Fruit fly (Drosophila melanogaster) whole organism, embryonic: Measurements from ENCODE around the gene CG13843.

ENCODE experiments used
- Aef1 ChIP-seq: fragments of 200-800 bp; sonication (Bioruptor generic); IDR thresholded peaks from 3 replicates; pipeline ENCODE4 v1.3.6; 2022; ENCODE audit warnings: missing biosample characterization, missing genetic modification characterization
- CG10267 ChIP-seq: fragments of 200-800 bp; sonication (Bioruptor generic); optimal IDR thresholded peaks from 2 replicates; lab custom pipeline; 2018; ENCODE audit warnings: missing biosample characterization, mild to moderate bottlenecking, missing genetic modification characterization, moderate library complexity
- CG10543 ChIP-seq: fragments of 200-800 bp; sonication (Bioruptor generic); optimal IDR thresholded peaks from 3 replicates; lab custom pipeline; 2017; ENCODE audit warnings: missing biosample characterization, mild to moderate bottlenecking, missing genetic modification characterization, moderate library complexity
- CG11093 ChIP-seq: fragments of 200-800 bp; sonication (Bioruptor generic); IDR thresholded peaks from 3 replicates; pipeline ENCODE4 v1.3.6; 2022; ENCODE audit warnings: missing biosample characterization, missing genetic modification characterization
- CG12942 ChIP-seq: fragments of 200-800 bp; sonication (Bioruptor generic); optimal IDR thresholded peaks from 3 replicates; lab custom pipeline; 2016; ENCODE audit warnings: missing biosample characterization, missing genetic modification characterization
- CG17385 ChIP-seq: fragments of 200-800 bp; sonication (Bioruptor generic); optimal IDR thresholded peaks from 3 replicates; lab custom pipeline; 2018; ENCODE audit warnings: missing biosample characterization, mild to moderate bottlenecking, missing genetic modification characterization
- CG17802 ChIP-seq: fragments of 200-800 bp; sonication (Bioruptor generic); optimal IDR thresholded peaks from 2 replicates; lab custom pipeline; 2018; ENCODE audit warnings: missing biosample characterization, mild to moderate bottlenecking, missing genetic modification characterization, moderate library complexity
- CG18262 ChIP-seq: fragments of 200-800 bp; optimal IDR thresholded peaks from 3 replicates; lab custom pipeline; 2019; ENCODE audit warnings: missing biosample characterization, mild to moderate bottlenecking, missing genetic modification characterization, moderate library complexity
- CG2875 ChIP-seq: fragments of 200-800 bp; sonication (Bioruptor generic); optimal IDR thresholded peaks from 2 replicates; lab custom pipeline; 2017; ENCODE audit warnings: missing biosample characterization, mild to moderate bottlenecking, missing genetic modification characterization, missing genetic modification reagents
- CG33213 ChIP-seq: fragments of 200-800 bp; sonication (Bioruptor generic); optimal IDR thresholded peaks from 3 replicates; lab custom pipeline; 2016; ENCODE audit warnings: missing biosample characterization, missing genetic modification characterization
- CG3838 ChIP-seq: fragments of 200-800 bp; sonication (Bioruptor generic); optimal IDR thresholded peaks from 3 replicates; lab custom pipeline; 2016; ENCODE audit warnings: missing biosample characterization, missing genetic modification characterization
- CG43689 ChIP-seq: fragments of 200-800 bp; sonication (Bioruptor generic); IDR thresholded peaks from 2 replicates; pipeline ENCODE4 v1.3.6; 2022; ENCODE audit warnings: missing biosample characterization, missing genetic modification characterization
- CG4404 ChIP-seq: fragments of 200-800 bp; sonication (Bioruptor generic); IDR thresholded peaks from 2 replicates; pipeline ENCODE4 v1.3.6; 2022; ENCODE audit warnings: missing biosample characterization, missing genetic modification characterization
- CG4424 ChIP-seq: fragments of 200-800 bp; sonication (Bioruptor generic); optimal IDR thresholded peaks from 3 replicates; lab custom pipeline; 2016; ENCODE audit warnings: missing biosample characterization, missing genetic modification characterization
- CG4707 ChIP-seq: fragments of 200-800 bp; sonication (Bioruptor generic); optimal IDR thresholded peaks from 2 replicates; lab custom pipeline; 2018; ENCODE audit warnings: missing biosample characterization, mild to moderate bottlenecking, missing genetic modification characterization, moderate library complexity
- CG6683 ChIP-seq: fragments of 200-800 bp; sonication (Bioruptor generic); optimal IDR thresholded peaks from 2 replicates; lab custom pipeline; 2017; ENCODE audit warnings: missing biosample characterization, mild to moderate bottlenecking, missing genetic modification characterization, missing genetic modification reagents
- CG6854 ChIP-seq: fragments of 200-800 bp; sonication (Bioruptor generic); optimal IDR thresholded peaks from 3 replicates; lab custom pipeline; 2017; ENCODE audit warnings: missing biosample characterization, mild to moderate bottlenecking, missing genetic modification characterization
- CG7963 ChIP-seq: fragments of 200-800 bp; sonication (Bioruptor generic); IDR thresholded peaks from 3 replicates; pipeline ENCODE4 v1.3.6; 2022; ENCODE audit warnings: missing biosample characterization, missing genetic modification characterization; ENCODE audit not compliant: partially characterized antibody
- CkIIα-i1 ChIP-seq: fragments of 200-800 bp; sonication (Bioruptor generic); IDR thresholded peaks from 2 replicates; pipeline ENCODE4 v1.3.6; 2022; ENCODE audit warnings: missing biosample characterization, missing genetic modification characterization
- D ChIP-seq, 2 experiments: fragments of 200-800 bp in 1 of 2; fragments of >200 bp in 1 of 2; sonication (Bioruptor generic) in 1 of 2; optimal IDR thresholded peaks; 2 replicates in 1 of 2; 3 replicates in 1 of 2; lab custom pipeline; 2017; ENCODE audit warnings: mild to moderate bottlenecking in 1 of 2, missing biosample characterization in 1 of 2, missing genetic modification characterization in 1 of 2, missing genetic modification reagents in 1 of 2
- Dbx ChIP-seq: fragments of 200-800 bp; sonication (Bioruptor generic); IDR thresholded peaks from 3 replicates; pipeline ENCODE4 v1.3.6; 2022; ENCODE audit warnings: missing biosample characterization, missing genetic modification characterization
- E2f1 ChIP-seq: fragments of 200-800 bp; sonication (Bioruptor generic); IDR thresholded peaks from 2 replicates; pipeline ENCODE4 v1.3.6; 2022; ENCODE audit warnings: missing biosample characterization, missing genetic modification characterization
- Ets97D ChIP-seq: fragments of 200-800 bp; sonication (Bioruptor generic); optimal IDR thresholded peaks from 3 replicates; lab custom pipeline; 2016; ENCODE audit warnings: missing biosample characterization, missing genetic modification characterization
- H2.0 ChIP-seq: fragments of 200-800 bp; sonication (Bioruptor generic); IDR thresholded peaks from 2 replicates; pipeline ENCODE4 v1.3.6; 2022; ENCODE audit warnings: missing biosample characterization, missing genetic modification characterization
- HLH3B ChIP-seq: fragments of 200-800 bp; sonication (Bioruptor generic); IDR thresholded peaks from 2 replicates; pipeline ENCODE4 v1.3.6; 2022; ENCODE audit warnings: missing biosample characterization, missing genetic modification characterization
- NfI ChIP-seq: fragments of 200-800 bp; sonication (Bioruptor generic); optimal IDR thresholded peaks from 3 replicates; lab custom pipeline; 2018; ENCODE audit warnings: missing biosample characterization, mild to moderate bottlenecking, missing genetic modification characterization, moderate library complexity
- Sry-δ ChIP-seq: fragments of 200-800 bp; sonication (Bioruptor generic); optimal IDR thresholded peaks from 2 replicates; lab custom pipeline; 2016; ENCODE audit warnings: missing biosample characterization, missing genetic modification characterization
- Ssrp ChIP-seq: fragments of 200-800 bp; sonication (Bioruptor generic); optimal IDR thresholded peaks from 2 replicates; lab custom pipeline; 2018; ENCODE audit warnings: missing biosample characterization, mild to moderate bottlenecking, missing genetic modification characterization, moderate library complexity
- Usf ChIP-seq: fragments of 200-800 bp; sonication (Bioruptor generic); optimal IDR thresholded peaks from 2 replicates; lab custom pipeline; 2017; ENCODE audit warnings: missing genotype, missing biosample characterization, missing genetic modification characterization
- ab ChIP-seq: fragments of 200-800 bp; sonication (Bioruptor generic); optimal IDR thresholded peaks from 2 replicates; lab custom pipeline; 2016; ENCODE audit warnings: missing biosample characterization, missing genetic modification characterization
- al ChIP-seq: fragments of 200-800 bp; sonication (Bioruptor generic); IDR thresholded peaks from 2 replicates; pipeline ENCODE4 v1.3.6; 2022; ENCODE audit warnings: missing biosample characterization, missing genetic modification characterization
- bowl ChIP-seq: fragments of 200-800 bp; sonication (Bioruptor generic); IDR thresholded peaks from 2 replicates; pipeline ENCODE4 v1.3.6; 2022; ENCODE audit warnings: missing biosample characterization, missing genetic modification characterization
- br ChIP-seq: fragments of >200 bp; optimal IDR thresholded peaks from 2 replicates; lab custom pipeline; 2017
- bsh ChIP-seq, 2 experiments: fragments of 200-800 bp; sonication (Bioruptor generic); optimal IDR thresholded peaks; 2 replicates each; lab custom pipeline; 2017 to 2018; ENCODE audit warnings: mild to moderate bottlenecking in 2 of 2, missing biosample characterization in 2 of 2, missing genetic modification characterization in 2 of 2, moderate library complexity in 1 of 2
- btn ChIP-seq: fragments of 200-800 bp; sonication (Bioruptor generic); optimal IDR thresholded peaks from 2 replicates; lab custom pipeline; 2016; ENCODE audit warnings: missing biosample characterization, missing genetic modification characterization
- chn ChIP-seq: fragments of 200-800 bp; sonication (Bioruptor generic); optimal IDR thresholded peaks from 2 replicates; lab custom pipeline; 2016; ENCODE audit warnings: missing biosample characterization, missing genetic modification characterization
- dmrt11E ChIP-seq: fragments of 200-800 bp; sonication (Bioruptor generic); optimal IDR thresholded peaks from 3 replicates; lab custom pipeline; 2018; ENCODE audit warnings: missing biosample characterization, mild to moderate bottlenecking, missing genetic modification characterization, moderate library complexity
- fd96Cb ChIP-seq: fragments of 200-800 bp; sonication (Bioruptor generic); optimal IDR thresholded peaks from 2 replicates; lab custom pipeline; 2018; ENCODE audit warnings: missing biosample characterization, mild to moderate bottlenecking, missing genetic modification characterization, moderate library complexity
- gem ChIP-seq: fragments of 200-800 bp; sonication (Bioruptor generic); optimal IDR thresholded peaks from 2 replicates; lab custom pipeline; 2019; ENCODE audit warnings: missing biosample characterization, mild to moderate bottlenecking, missing genetic modification characterization, moderate library complexity
- gsb ChIP-seq: fragments of 200-800 bp; sonication (Bioruptor generic); IDR thresholded peaks from 2 replicates; pipeline ENCODE4 v1.3.6; 2022; ENCODE audit warnings: missing biosample characterization, missing genetic modification characterization
- jing ChIP-seq: fragments of 200-800 bp; sonication (Bioruptor generic); optimal IDR thresholded peaks from 2 replicates; lab custom pipeline; 2018; ENCODE audit warnings: missing biosample characterization, mild to moderate bottlenecking, missing genetic modification characterization
- luna ChIP-seq: fragments of 200-800 bp; sonication (Bioruptor generic); optimal IDR thresholded peaks from 2 replicates; lab custom pipeline; 2016; ENCODE audit warnings: missing biosample characterization, missing genetic modification characterization
- mirr ChIP-seq: fragments of 200-800 bp; sonication (Bioruptor generic); optimal IDR thresholded peaks from 3 replicates; lab custom pipeline; 2018; ENCODE audit warnings: missing biosample characterization, mild to moderate bottlenecking, missing genetic modification characterization
- peb ChIP-seq: fragments of 200-800 bp; sonication (Bioruptor generic); IDR thresholded peaks from 2 replicates; pipeline ENCODE4 v1.3.6; 2022; ENCODE audit warnings: missing biosample characterization, missing genetic modification characterization
- run ChIP-seq: fragments of 200-800 bp; sonication (Bioruptor generic); optimal IDR thresholded peaks from 3 replicates; lab custom pipeline; 2018; ENCODE audit warnings: missing biosample characterization, mild to moderate bottlenecking, missing genetic modification characterization
- salm ChIP-seq: fragments of 200-800 bp; sonication (Bioruptor generic); optimal IDR thresholded peaks from 2 replicates; lab custom pipeline; 2018; ENCODE audit warnings: missing biosample characterization, mild to moderate bottlenecking, missing genetic modification characterization
- sens ChIP-seq: fragments of 200-800 bp; sonication (Bioruptor generic); peaks from one replicate; lab custom pipeline; 2016; ENCODE audit warnings: missing biosample characterization, missing genetic modification characterization
- sens-2 ChIP-seq: fragments of 200-800 bp; sonication (Bioruptor generic); IDR thresholded peaks from 2 replicates; pipeline ENCODE4 v1.3.6; 2022; ENCODE audit warnings: missing biosample characterization, missing genetic modification characterization
- slou ChIP-seq: fragments of 200-800 bp; sonication (Bioruptor generic); optimal IDR thresholded peaks from 3 replicates; lab custom pipeline; 2016; ENCODE audit warnings: missing biosample characterization, missing genetic modification characterization
- ssp ChIP-seq: fragments of 200-800 bp; sonication (Bioruptor generic); IDR thresholded peaks from 2 replicates; pipeline ENCODE4 v1.3.6; 2022; ENCODE audit warnings: missing biosample characterization, missing genetic modification characterization
- sug ChIP-seq: fragments of 200-800 bp; optimal IDR thresholded peaks from 2 replicates; lab custom pipeline; 2019; ENCODE audit warnings: missing biosample characterization, mild to moderate bottlenecking, missing genetic modification characterization, moderate library complexity
- ttk ChIP-seq: fragments of 200-800 bp; sonication (Bioruptor generic); IDR thresholded peaks from 2 replicates; pipeline ENCODE4 v2.1.2; 2022; ENCODE audit warnings: missing biosample characterization, missing genetic modification characterization

Gene CG13843

dm6 chr3R:22596450-22596849 is 12.8 kb upstream of the CG13843 start (continued):
- TF ChIP-seq CG6854 (GFP tag; lab: Kevin White, UChicago): no peak
- no peak for TF ChIP-seq CG10267 (tag; lab: Kevin White, UChicago)
- peak; percentile 42 for TF ChIP-seq CG12942 (GFP tag; lab: Kevin White, UChicago)
- TF ChIP-seq chn (GFP tag; lab: Kevin White, UChicago): no peak
- TF ChIP-seq gsb: peak; percentile 22; the same call in 1 of the 2 replicates
- TF ChIP-seq CG4404: no peak
- TF ChIP-seq btn (GFP tag; lab: Kevin White, UChicago): no peak
- TF ChIP-seq peb (GFP tag; lab: Robert Waterston, UW): peak; percentile 43; the same call in 1 of the 2 replicates
- no peak for TF ChIP-seq jing
- TF ChIP-seq H2.0: no peak
- TF ChIP-seq Usf: no peak
- peak; percentile 44 for TF ChIP-seq CG17385 (GFP tag; lab: Kevin White, UChicago)
- TF ChIP-seq ab (GFP tag; lab: Kevin White, UChicago): no peak
- TF ChIP-seq mirr (GFP tag; lab: Kevin White, UChicago): peak; percentile 79
- peak; percentile 34 for TF ChIP-seq CG10543 (GFP tag; lab: Kevin White, UChicago)
- TF ChIP-seq CG4707 (GFP tag; lab: Kevin White, UChicago): peak; percentile 40
- TF ChIP-seq sens-2 (GFP tag; lab: Robert Waterston, UW): peak; percentile 60
- TF ChIP-seq luna (GFP tag; lab: Kevin White, UChicago): peak; percentile 40
- peak; percentile 95 for TF ChIP-seq sens (GFP tag; lab: Kevin White, UChicago)
- TF ChIP-seq ttk (GFP tag; lab: Robert Waterston, UW): no peak
- TF ChIP-seq CG33213 (GFP tag; lab: Kevin White, UChicago): peak; percentile 31
- no peak for TF ChIP-seq run (tag; lab: Kevin White, UChicago)
- TF ChIP-seq ssp: no peak
- no peak for TF ChIP-seq Ssrp (tag; lab: Kevin White, UChicago)
- no peak for TF ChIP-seq slou (GFP tag; lab: Kevin White, UChicago)
- peak; percentile 7; the same call in 1 of the 3 replicates for TF ChIP-seq CG11093 (GFP tag; lab: Robert Waterston, UW)
- peak; percentile 10 for TF ChIP-seq CG3838 (GFP tag; lab: Kevin White, UChicago)
- no peak for TF ChIP-seq Sry-δ (GFP tag; lab: Kevin White, UChicago)
- TF ChIP-seq al: no peak
- TF ChIP-seq NfI (GFP tag; lab: Kevin White, UChicago): peak; percentile 11
- TF ChIP-seq fd96Cb (tag; lab: Kevin White, UChicago): peak; percentile 4
- TF ChIP-seq Dbx: peak; percentile 42; the same call in 2 of the 3 replicates
- TF ChIP-seq Ets97D (GFP tag; lab: Kevin White, UChicago): no peak
- peak; percentile 27 for TF ChIP-seq CG18262 (tag; lab: Kevin White, UChicago)
- peak; percentile 56 for TF ChIP-seq gem (tag; lab: Kevin White, UChicago)
- peak; percentile 59; the same call in 1 of the 2 replicates for TF ChIP-seq HLH3B
- peak; percentile 37 for TF ChIP-seq CG6683 (GFP tag; lab: Kevin White, UChicago)
- no peak for TF ChIP-seq CG4424 (GFP tag; lab: Kevin White, UChicago)
- TF ChIP-seq CG2875 (GFP tag; lab: Kevin White, UChicago): peak; percentile 27
- TF ChIP-seq br (lab: Kevin White, UChicago): no peak
- no peak for TF ChIP-seq D (optimal IDR thresholded peaks at IDR 0.05; lab: Kevin White, UChicago)
- peak; percentile 1 for TF ChIP-seq D (GFP tag; optimal IDR thresholded peaks at IDR 0.05; lab: Kevin White, UChicago)
- no peak for TF ChIP-seq CkIIα-i1 (GFP tag; lab: Robert Waterston, UW)
- peak; percentile 48 for TF ChIP-seq dmrt11E (tag; lab: Kevin White, UChicago)
- TF ChIP-seq CG7963: no peak
- TF ChIP-seq sug (tag; lab: Kevin White, UChicago): peak; percentile 58
- no peak for TF ChIP-seq Aef1
- TF ChIP-seq salm: no peak
- peak in 1 of 2 experiments; percentile 55 for TF ChIP-seq bsh (GFP tag; optimal IDR thresholded peaks at IDR 0.05; lab: Kevin White, UChicago)
- TF ChIP-seq CG17802 (tag; lab: Kevin White, UChicago): no peak
- TF ChIP-seq bowl (GFP tag; lab: Robert Waterston, UW): no peak
- TF ChIP-seq E2f1: no peak
- TF ChIP-seq CG43689 (GFP tag; lab: Robert Waterston, UW): peak; percentile 40; the same call in 1 of the 2 replicates
